Fruit fly (Drosophila melanogaster) whole organism, embryonic: ENCODE measurements around the gene Dhps.
A peak's percentile ranks its signal among the peaks of the same experiment; 100 is the strongest.

Source experiments
- CG12236 ChIP-seq: fragments of 200-800 bp; sonication (Bioruptor generic); optimal IDR thresholded peaks from 2 replicates; lab custom pipeline; 2016; ENCODE audit warnings: missing biosample characterization, missing genetic modification characterization
- CG12769 ChIP-seq: fragments of 200-800 bp; sonication (Bioruptor generic); optimal IDR thresholded peaks from 2 replicates; lab custom pipeline; 2019; ENCODE audit warnings: missing biosample characterization, mild to moderate bottlenecking, missing genetic modification characterization, moderate library complexity
- CG13624 ChIP-seq: fragments of 200-800 bp; sonication (Bioruptor generic); optimal IDR thresholded peaks from 2 replicates; lab custom pipeline; 2016; ENCODE audit warnings: missing biosample characterization, missing genetic modification characterization
- CG14050 ChIP-seq: fragments of 200-800 bp; sonication (Bioruptor generic); IDR thresholded peaks from 3 replicates; pipeline ENCODE4 v1.3.6; 2022; ENCODE audit warnings: missing biosample characterization, missing genetic modification characterization
- CG1529 ChIP-seq: fragments of 200-800 bp; sonication (Bioruptor generic); optimal IDR thresholded peaks from 3 replicates; lab custom pipeline; 2018; ENCODE audit warnings: missing biosample characterization, missing genetic modification characterization
- CG15479 ChIP-seq: fragments of 200-800 bp; sonication (Bioruptor generic); optimal IDR thresholded peaks from 3 replicates; lab custom pipeline; 2019; ENCODE audit warnings: missing biosample characterization, mild to moderate bottlenecking, missing genetic modification characterization, moderate library complexity
- CG1602 ChIP-seq: fragments of 200-800 bp; sonication (Bioruptor generic); optimal IDR thresholded peaks from 3 replicates; lab custom pipeline; 2016; ENCODE audit warnings: missing biosample characterization, missing genetic modification characterization
- CG16815 ChIP-seq: fragments of 200-800 bp; sonication (Bioruptor generic); optimal IDR thresholded peaks from 3 replicates; lab custom pipeline; 2017; ENCODE audit warnings: missing biosample characterization, mild to moderate bottlenecking, missing genetic modification characterization
- CG30431 ChIP-seq: fragments of 200-800 bp; sonication (Bioruptor generic); optimal IDR thresholded peaks from 2 replicates; lab custom pipeline; 2017; ENCODE audit warnings: missing biosample characterization, missing genetic modification characterization
- CG32532 ChIP-seq: fragments of 200-800 bp; sonication (Bioruptor generic); IDR thresholded peaks from 2 replicates; pipeline ENCODE4 v1.3.6; 2022; ENCODE audit warnings: missing biosample characterization, missing genetic modification characterization
- CG3838 ChIP-seq: fragments of 200-800 bp; sonication (Bioruptor generic); optimal IDR thresholded peaks from 3 replicates; lab custom pipeline; 2016; ENCODE audit warnings: missing biosample characterization, missing genetic modification characterization
- CG4360 ChIP-seq: fragments of 200-800 bp; sonication (Bioruptor generic); IDR thresholded peaks from 2 replicates; pipeline ENCODE4 v1.3.6; 2022; ENCODE audit warnings: missing biosample characterization, missing genetic modification characterization
- CG5245 ChIP-seq: fragments of 200-800 bp; sonication (Bioruptor generic); optimal IDR thresholded peaks from 3 replicates; lab custom pipeline; 2016; ENCODE audit warnings: missing biosample characterization, missing genetic modification characterization
- CG9437 ChIP-seq: fragments of 200-800 bp; sonication (Bioruptor generic); optimal IDR thresholded peaks from 2 replicates; lab custom pipeline; 2018; ENCODE audit warnings: missing biosample characterization, mild to moderate bottlenecking, missing genetic modification characterization
- CHES-1-like ChIP-seq: fragments of 200-800 bp; sonication (Bioruptor generic); optimal IDR thresholded peaks from 2 replicates; lab custom pipeline; 2016; ENCODE audit warnings: missing biosample characterization, missing genetic modification characterization
- Chrac-16 ChIP-seq: fragments of 200-800 bp; sonication (Bioruptor generic); optimal IDR thresholded peaks from 3 replicates; lab custom pipeline; 2016; ENCODE audit warnings: missing biosample characterization, missing genetic modification characterization
- Drgx ChIP-seq: fragments of 200-800 bp; sonication (Bioruptor generic); IDR thresholded peaks from 2 replicates; pipeline ENCODE4 v1.3.6; 2022; ENCODE audit warnings: missing biosample characterization, missing genetic modification characterization
- Ets65A ChIP-seq: fragments of 200-800 bp; sonication (Bioruptor generic); peaks from one replicate; lab custom pipeline; 2016; ENCODE audit warnings: missing biosample characterization, missing genetic modification characterization
- HLH54F ChIP-seq: fragments of 200-800 bp; sonication (Bioruptor generic); optimal IDR thresholded peaks from 3 replicates; lab custom pipeline; 2016; ENCODE audit warnings: missing biosample characterization, missing genetic modification characterization
- Lpt ChIP-seq: fragments of >200 bp; optimal IDR thresholded peaks from 2 replicates; lab custom pipeline; 2018; ENCODE audit warnings: missing biosample characterization, missing genetic modification characterization
- Med ChIP-seq: fragments of 200-800 bp; sonication (Bioruptor generic); peaks from one replicate; lab custom pipeline; 2016; ENCODE audit warnings: missing biosample characterization, missing genetic modification characterization, mild to moderate bottlenecking, inconsistent platforms, moderate library complexity
- Mrtf ChIP-seq: fragments of 200-800 bp; sonication (Bioruptor generic); IDR thresholded peaks from 3 replicates; pipeline ENCODE4 v1.3.6; 2022; ENCODE audit warnings: missing biosample characterization, missing genetic modification characterization
- Neu2 ChIP-seq: fragments of 200-800 bp; sonication (Bioruptor generic); optimal IDR thresholded peaks from 3 replicates; lab custom pipeline; 2016; ENCODE audit warnings: missing biosample characterization, missing genetic modification characterization, borderline replicate concordance
- Nf-YB ChIP-seq: fragments of 200-800 bp; sonication (Bioruptor generic); optimal IDR thresholded peaks from 3 replicates; lab custom pipeline; 2019; ENCODE audit warnings: missing biosample characterization, mild to moderate bottlenecking, missing genetic modification characterization, moderate library complexity
- Optix ChIP-seq: fragments of 200-800 bp; sonication (Bioruptor generic); IDR thresholded peaks from 3 replicates; pipeline ENCODE4 v1.3.6; 2022; ENCODE audit warnings: missing biosample characterization, missing genetic modification characterization
- Pdp1 ChIP-seq, 2 experiments: fragments of 200-800 bp; sonication (Bioruptor generic); optimal IDR thresholded peaks; 3 replicates each; lab custom pipeline; 2016; ENCODE audit warnings: missing biosample characterization in 2 of 2, missing genetic modification characterization in 2 of 2, mild to moderate bottlenecking in 1 of 2, moderate library complexity in 1 of 2
- ab ChIP-seq: fragments of 200-800 bp; sonication (Bioruptor generic); optimal IDR thresholded peaks from 2 replicates; lab custom pipeline; 2016; ENCODE audit warnings: missing biosample characterization, missing genetic modification characterization
- cad ChIP-seq: fragments of >200 bp; optimal IDR thresholded peaks from 2 replicates; lab custom pipeline; 2017; ENCODE audit warnings: missing biosample characterization, missing genetic modification characterization
- dysf ChIP-seq: fragments of 200-800 bp; sonication (Bioruptor generic); IDR thresholded peaks from 3 replicates; pipeline ENCODE4 v1.3.6; 2022; ENCODE audit warnings: missing biosample characterization, missing genetic modification characterization
- en ChIP-seq: fragments of 200-800 bp; sonication (Bioruptor generic); optimal IDR thresholded peaks from 2 replicates; lab custom pipeline; 2016; ENCODE audit warnings: missing biosample characterization, missing genetic modification characterization
- grau ChIP-seq: fragments of 200-800 bp; optimal IDR thresholded peaks from 3 replicates; lab custom pipeline; 2019; ENCODE audit warnings: missing biosample characterization, mild to moderate bottlenecking, missing genetic modification characterization, moderate library complexity
- hkb ChIP-seq, 2 experiments: fragments of 200-800 bp in 1 of 2; fragments of >200 bp in 1 of 2; sonication (Bioruptor generic) in 1 of 2; IDR thresholded peaks in 1 of 2; optimal IDR thresholded peaks in 1 of 2; 2 replicates each; pipeline versions ENCODE4 v1.3.6 to Lab custom; 2017 to 2022; ENCODE audit warnings: missing biosample characterization in 1 of 2, missing genetic modification characterization in 1 of 2
- nerfin-2 ChIP-seq: fragments of 200-800 bp; sonication (Bioruptor generic); IDR thresholded peaks from 2 replicates; pipeline ENCODE4 v1.3.6; 2022; ENCODE audit warnings: missing biosample characterization, missing genetic modification characterization; ENCODE audit not compliant: partially characterized antibody
- row ChIP-seq: fragments of 200-800 bp; sonication (Bioruptor generic); IDR thresholded peaks from 3 replicates; pipeline ENCODE4 v1.3.6; 2022; ENCODE audit warnings: missing biosample characterization, missing genetic modification characterization
- sqz ChIP-seq: fragments of 200-800 bp; sonication (Bioruptor generic); optimal IDR thresholded peaks from 3 replicates; lab custom pipeline; 2018; ENCODE audit warnings: missing biosample characterization, mild to moderate bottlenecking, missing genetic modification characterization
- tll ChIP-seq, 2 experiments: fragments of 200-800 bp in 1 of 2; fragments of >200 bp in 1 of 2; sonication (Bioruptor generic) in 1 of 2; optimal IDR thresholded peaks; 2 replicates each; lab custom pipeline; 2017 to 2019; ENCODE audit warnings: missing biosample characterization in 2 of 2, missing genetic modification characterization in 2 of 2, mild to moderate bottlenecking in 1 of 2, moderate library complexity in 1 of 2
- toy ChIP-seq: fragments of 200-800 bp; sonication (Bioruptor generic); IDR thresholded peaks from 2 replicates; pipeline ENCODE4 v1.3.6; 2022; ENCODE audit warnings: missing biosample characterization, missing genetic modification characterization
- tx ChIP-seq: fragments of 200-800 bp; sonication (Bioruptor generic); optimal IDR thresholded peaks from 2 replicates; lab custom pipeline; 2016; ENCODE audit warnings: missing biosample characterization, missing genetic modification characterization
- zen ChIP-seq: fragments of 200-800 bp; sonication (Bioruptor generic); optimal IDR thresholded peaks from 3 replicates; lab custom pipeline; 2018; ENCODE audit warnings: missing biosample characterization, mild to moderate bottlenecking, missing genetic modification characterization, moderate library complexity
- zen2 ChIP-seq: fragments of 200-800 bp; sonication (Bioruptor generic); IDR thresholded peaks from 3 replicates; pipeline ENCODE4 v1.3.6; 2022; ENCODE audit warnings: missing biosample characterization, missing genetic modification characterization; ENCODE audit not compliant: partially characterized antibody
- zfh1 ChIP-seq: fragments of 200-800 bp; sonication (Bioruptor generic); IDR thresholded peaks from 3 replicates; pipeline ENCODE4 v1.3.6; 2022; ENCODE audit warnings: missing biosample characterization, missing genetic modification characterization

Dhps gene

DNA sequence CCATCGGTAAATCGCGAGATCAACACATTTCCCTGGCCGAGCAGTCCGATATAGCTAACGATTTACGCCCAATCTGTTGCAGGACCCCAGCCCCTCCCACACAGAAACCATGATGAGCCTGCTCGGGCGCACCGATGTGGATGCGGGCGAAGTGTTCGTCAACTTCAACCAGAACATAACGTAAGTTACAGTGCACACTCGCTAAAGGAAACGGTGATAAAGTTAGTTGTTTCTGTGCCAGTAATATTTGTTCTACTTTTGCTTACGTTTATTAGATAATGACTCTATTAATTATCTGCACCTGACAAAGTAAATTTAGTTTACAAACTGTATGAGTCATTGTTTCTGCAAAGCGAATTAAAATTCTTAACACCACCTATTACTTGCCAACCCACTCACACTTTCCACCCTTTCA, 10.6 kb upstream of the Dhps start:
- no peak for TF ChIP-seq CG16815 (GFP tag; lab: Kevin White, UChicago)
- no peak for TF ChIP-seq zen2 (GFP tag; lab: Robert Waterston, UW)
- TF ChIP-seq Med (GFP tag; lab: Kevin White, UChicago), result peak; percentile 79
- peak; percentile 94 for TF ChIP-seq CG9437 (GFP tag; lab: Kevin White, UChicago)
- TF ChIP-seq CG1529 (GFP tag; lab: Kevin White, UChicago), result no peak
- TF ChIP-seq Optix (GFP tag; lab: Robert Waterston, UW), result 0 out of 3 replicates have a peak, but pooled peaks have one; percentile 32
- TF ChIP-seq CG30431 (GFP tag; lab: Kevin White, UChicago), result no peak
- TF ChIP-seq tx (GFP tag; lab: Kevin White, UChicago), result no peak
- no peak for TF ChIP-seq toy
- peak; percentile 21; the same call in 1 of the 2 replicates for TF ChIP-seq nerfin-2 (GFP tag; lab: Robert Waterston, UW)
- no peak for TF ChIP-seq Chrac-16 (GFP tag; lab: Kevin White, UChicago)
- TF ChIP-seq CG12236 (GFP tag; lab: Kevin White, UChicago), result no peak
- TF ChIP-seq Mrtf (GFP tag; lab: Robert Waterston, UW), result no peak
- peak; percentile 87 for TF ChIP-seq grau (tag; lab: Kevin White, UChicago)
- no peak for TF ChIP-seq CHES-1-like
- no peak for TF ChIP-seq hkb (optimal IDR thresholded peaks at IDR 0.05; lab: Kevin White, UChicago)
- peak; percentile 20; the same call in 1 of the 2 replicates for TF ChIP-seq hkb (GFP tag; IDR thresholded peaks at IDR 0.05; lab: Robert Waterston, UW)
- TF ChIP-seq Neu2, result no peak
- TF ChIP-seq Pdp1 (GFP tag; optimal IDR thresholded peaks at IDR 0.05; lab: Kevin White, UChicago), result peak in 1 of 2 experiments; percentile 20
- TF ChIP-seq Ets65A (GFP tag; lab: Kevin White, UChicago), result peak; percentile 46
- TF ChIP-seq Drgx (GFP tag; lab: Robert Waterston, UW), result 0 out of 2 replicates have a peak, but pooled peaks have one; percentile 13
- TF ChIP-seq CG32532 (GFP tag; lab: Robert Waterston, UW), result peak; percentile 42; the same call in 1 of the 2 replicates
- no peak for TF ChIP-seq CG12769
- TF ChIP-seq dysf, result peak; percentile 33; the same call in 2 of the 3 replicates
- no peak for TF ChIP-seq CG13624
- peak; percentile 34; the same call in 2 of the 3 replicates for TF ChIP-seq row (GFP tag; lab: Robert Waterston, UW)
- 0 out of 3 replicates have a peak, but pooled peaks have one; percentile 13 for TF ChIP-seq zfh1
- no peak for TF ChIP-seq CG5245 (GFP tag; lab: Kevin White, UChicago)
- TF ChIP-seq CG1602, result no peak

DNA sequence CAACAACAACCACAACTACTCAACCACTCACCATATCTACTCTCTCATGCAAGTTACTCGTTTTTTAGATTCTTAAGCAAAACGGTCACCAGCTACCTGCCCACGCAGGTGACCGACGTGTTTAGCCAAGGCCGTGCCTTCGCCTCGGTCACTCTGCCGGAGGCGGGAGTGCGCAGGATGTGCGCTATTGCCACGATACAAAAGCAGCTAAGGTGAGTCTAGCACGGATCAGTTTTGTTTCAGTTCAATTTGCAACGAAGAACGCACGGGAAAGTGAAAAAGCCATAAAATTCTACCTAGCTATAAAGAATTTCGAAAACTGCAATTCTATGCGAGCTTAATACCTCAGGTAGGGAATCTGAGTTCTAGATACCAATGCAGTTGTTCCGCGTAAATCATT, 8.8 kb upstream of the Dhps start:
- TF ChIP-seq Nf-YB, result no peak
- TF ChIP-seq CG15479, result peak; percentile 96
- no peak for TF ChIP-seq HLH54F
- no peak for TF ChIP-seq CG3838 (GFP tag; lab: Kevin White, UChicago)
- peak; percentile 76 for TF ChIP-seq cad (GFP tag; lab: Kevin White, UChicago)
- TF ChIP-seq zen (tag; lab: Kevin White, UChicago), result peak; percentile 41
- no peak for TF ChIP-seq Chrac-16 (GFP tag; lab: Kevin White, UChicago)
- TF ChIP-seq Lpt (GFP tag; lab: Kevin White, UChicago), result no peak
- no peak for TF ChIP-seq en (GFP tag; lab: Kevin White, UChicago)
- 0 out of 2 replicates have a peak, but pooled peaks have one; percentile 13 for TF ChIP-seq CG4360 (GFP tag; lab: Robert Waterston, UW)
- TF ChIP-seq Ets65A (GFP tag; lab: Kevin White, UChicago), result peak; percentile 72
- TF ChIP-seq ab, result no peak
- TF ChIP-seq CG14050 (GFP tag; lab: Robert Waterston, UW), result no peak
- peak in 1 of 2 experiments; percentile 98 for TF ChIP-seq tll (GFP tag; optimal IDR thresholded peaks at IDR 0.05; lab: Kevin White, UChicago)
- TF ChIP-seq sqz (GFP tag; lab: Kevin White, UChicago), result no peak
